Fruit fly (Drosophila melanogaster): ENCODE measurements around the gene CG4213.

Gene CG4213

DNA sequence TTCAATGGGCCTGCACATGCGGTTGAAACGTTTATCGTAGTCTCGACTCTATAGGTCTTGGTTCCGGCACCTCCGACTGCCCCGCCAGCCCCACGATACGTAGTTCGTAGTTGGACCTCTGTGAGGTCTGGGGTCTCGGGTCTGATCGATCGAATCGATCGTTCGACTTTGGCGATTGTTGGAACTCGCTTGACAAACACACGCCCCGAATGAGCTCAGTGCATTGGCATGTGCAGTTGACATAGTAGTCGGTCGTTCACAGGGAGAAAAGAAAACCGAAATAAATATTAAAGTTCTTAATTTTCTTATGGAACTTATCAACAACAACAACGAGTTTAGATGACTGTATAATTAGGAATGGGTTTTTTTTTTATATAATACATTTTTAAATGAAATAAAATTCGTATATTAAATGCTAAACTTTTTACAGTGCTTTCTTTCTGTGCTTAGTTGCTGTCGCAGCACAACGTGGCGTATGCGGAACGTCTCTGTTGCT is 33.4 kb upstream of the CG4213 start (continued):
- TF ChIP-seq unpg (GFP tag; optimal IDR thresholded peaks at IDR 0.05) (peak; percentile 46), Ets65A (GFP tag) (peak; percentile 71), Dfd (GFP tag; optimal IDR thresholded peaks at IDR 0.05) (no peak), stwl (tag; optimal IDR thresholded peaks at IDR 0.05) (no peak), CG7839 (tag; optimal IDR thresholded peaks at IDR 0.05) (peak; percentile 28)

dm6 chr2L:434439-434838 is 32.4 kb upstream of the CG4213 start:
- TF ChIP-seq h (optimal IDR thresholded peaks at IDR 0.05): no peak
- peak; percentile 53 for TF ChIP-seq sd (tag; optimal IDR thresholded peaks at IDR 0.05)
- TF ChIP-seq CG13894 (tag; optimal IDR thresholded peaks at IDR 0.05): peak; percentile 89
- 0 out of 4 replicates have a peak, but pooled peaks have one; percentile 52 for TF ChIP-seq chinmo (GFP tag; IDR thresholded peaks at IDR 0.05; ENCODE audit: partially characterized antibody)
- no peak for TF ChIP-seq crp (GFP tag; optimal IDR thresholded peaks at IDR 0.05)

dm6 chr2L:432119-432518 is 30.1 kb upstream of the CG4213 start:
- TF ChIP-seq Rx (GFP tag; IDR thresholded peaks at IDR 0.05) (no peak), Med (GFP tag) (no peak), Ets97D (GFP tag; optimal IDR thresholded peaks at IDR 0.05) (no peak), kay (GFP tag; optimal IDR thresholded peaks at IDR 0.05) (no peak), H15 (GFP tag; IDR thresholded peaks at IDR 0.05) (no peak), CG15601 (tag; optimal IDR thresholded peaks at IDR 0.05) (no peak), sens (GFP tag) (peak; percentile 21), CG9215 (GFP tag; IDR thresholded peaks at IDR 0.05) (no peak), Jarid2 (GFP tag; optimal IDR thresholded peaks at IDR 0.05) (no peak), exex (tag; optimal IDR thresholded peaks at IDR 0.05) (peak; percentile 5), nau (GFP tag; optimal IDR thresholded peaks at IDR 0.05) (no peak)

DNA sequence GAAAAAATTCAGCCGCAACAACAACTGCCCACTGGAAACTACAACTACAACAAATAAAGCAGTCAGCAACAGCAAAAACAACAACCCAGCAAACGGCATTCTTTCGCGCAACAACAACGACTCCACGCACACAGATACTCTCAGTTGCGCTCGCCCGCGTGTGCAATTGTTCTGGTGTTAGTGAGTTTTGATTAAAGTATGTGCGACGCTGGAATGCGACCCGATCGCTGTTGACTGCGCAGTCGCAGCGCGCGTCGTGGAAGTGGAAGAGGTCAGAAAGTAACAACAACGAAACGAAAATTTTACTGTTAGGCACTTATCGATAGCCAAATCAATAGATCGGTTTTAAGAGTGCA is 29.6 kb upstream of the CG4213 start:
- peak; percentile 97 for TF ChIP-seq CG4360 (GFP tag; IDR thresholded peaks at IDR 0.05)
- TF ChIP-seq CG7839 (tag; optimal IDR thresholded peaks at IDR 0.05): no peak
- peak; percentile 76 for TF ChIP-seq Aef1 (GFP tag; IDR thresholded peaks at IDR 0.05)
- TF ChIP-seq nmo (GFP tag; optimal IDR thresholded peaks at IDR 0.05): no peak
- TF ChIP-seq CG9817 (tag; optimal IDR thresholded peaks at IDR 0.05): no peak
- no peak for TF ChIP-seq usp (GFP tag; optimal IDR thresholded peaks at IDR 0.05)
- peak; percentile 86 for TF ChIP-seq cg (GFP tag; optimal IDR thresholded peaks at IDR 0.05)
- TF ChIP-seq Mad (GFP tag; optimal IDR thresholded peaks at IDR 0.05): no peak
- peak; percentile 94; the same call in 3 of the 4 replicates for TF ChIP-seq chinmo (GFP tag; IDR thresholded peaks at IDR 0.05; ENCODE audit: partially characterized antibody)
- TF ChIP-seq CG5953 (GFP tag; IDR thresholded peaks at IDR 0.05): no peak
- TF ChIP-seq CG3065 (GFP tag; optimal IDR thresholded peaks at IDR 0.05): no peak
- TF ChIP-seq nerfin-1 (tag; optimal IDR thresholded peaks at IDR 0.05): peak; percentile 66
- TF ChIP-seq NfI (GFP tag; optimal IDR thresholded peaks at IDR 0.05): no peak
- TF ChIP-seq CG31388 (GFP tag; optimal IDR thresholded peaks at IDR 0.05): no peak
- TF ChIP-seq CG7556 (GFP tag; optimal IDR thresholded peaks at IDR 0.05): no peak
- no peak for TF ChIP-seq CG16779 (GFP tag; IDR thresholded peaks at IDR 0.05)
- TF ChIP-seq Trl (optimal IDR thresholded peaks at IDR 0.05): peak in 1 of 2 experiments; percentile 6
- no peak for TF ChIP-seq Trl (GFP tag; optimal IDR thresholded peaks at IDR 0.05)
- no peak for TF ChIP-seq CG4707 (GFP tag; optimal IDR thresholded peaks at IDR 0.05)
- no peak for TF ChIP-seq mirr (GFP tag; optimal IDR thresholded peaks at IDR 0.05)
- TF ChIP-seq emc (GFP tag; optimal IDR thresholded peaks at IDR 0.05): no peak
- TF ChIP-seq CG6689 (GFP tag; IDR thresholded peaks at IDR 0.05): no peak
- no peak for TF ChIP-seq CG2875 (GFP tag; optimal IDR thresholded peaks at IDR 0.05)
- no peak for TF ChIP-seq CG9876 (GFP tag; optimal IDR thresholded peaks at IDR 0.05)
- no peak for TF ChIP-seq Lim3 (GFP tag; IDR thresholded peaks at IDR 0.05)
- no peak for TF ChIP-seq NC2β (GFP tag; optimal IDR thresholded peaks at IDR 0.05)
- no peak for TF ChIP-seq CG8765 (GFP tag; IDR thresholded peaks at IDR 0.05)
- no peak for TF ChIP-seq Nf-YB (GFP tag; optimal IDR thresholded peaks at IDR 0.05)

All from whole organism, embryonic.